Worm (Caenorhabditis elegans) whole organism, young adult: ENCODE results near the gene madd-2.

Experiments
- B0019.2 ChIP-seq: fragments of 200-800 bp; sonication (Bioruptor generic); conservative IDR thresholded peaks from 2 replicates; pipeline ENCODE4 v1.3.6; 2022; ENCODE audit warnings: missing genetic modification reagents, missing genetic modification characterization, missing compliant biosample characterization
- D2030.7 ChIP-seq: fragments of 200-800 bp; sonication (Bioruptor generic); IDR thresholded peaks from 2 replicates; pipeline ENCODE4 v1.3.6; 2022; ENCODE audit warnings: missing genetic modification reagents, missing genetic modification characterization, missing compliant biosample characterization
- F55B11.4 ChIP-seq: sonication (generic microtip); optimal IDR thresholded peaks from 2 replicates; lab custom pipeline; 2016; ENCODE audit warnings: missing compliant biosample characterization, missing genetic modification characterization, borderline replicate concordance; ENCODE audit not compliant: insufficient read depth
- Y53G8AR.9 ChIP-seq: fragments of 200-800 bp; sonication (Bioruptor generic); conservative IDR thresholded peaks from 2 replicates; pipeline ENCODE4 v1.3.6; 2022; ENCODE audit warnings: missing genetic modification reagents, missing genetic modification characterization, missing compliant biosample characterization
- aptf-2 ChIP-seq: fragments of 200-800 bp; sonication (Bioruptor generic); conservative IDR thresholded peaks from 2 replicates; pipeline ENCODE4 v1.3.6; 2022; ENCODE audit warnings: missing genetic modification reagents, missing genetic modification characterization, missing compliant biosample characterization
- athp-1 ChIP-seq: sonication (generic microtip); optimal IDR thresholded peaks from 2 replicates; lab custom pipeline; 2017; ENCODE audit warnings: mild to moderate bottlenecking, missing genetic modification characterization, missing compliant biosample characterization
- attf-3 ChIP-seq: fragments of 200-800 bp; sonication (Bioruptor generic); conservative IDR thresholded peaks from 2 replicates; pipeline ENCODE4 v1.3.6; 2022; ENCODE audit warnings: missing genetic modification reagents, missing genetic modification characterization, missing compliant biosample characterization
- attf-5 ChIP-seq: fragments of 200-800 bp; sonication (Bioruptor generic); optimal IDR thresholded peaks from 2 replicates; lab custom pipeline; 2018; ENCODE audit warnings: mild to moderate bottlenecking, missing genetic modification characterization, missing compliant biosample characterization
- bed-2 ChIP-seq: fragments of 200-800 bp; sonication (Bioruptor generic); IDR thresholded peaks from 2 replicates; pipeline ENCODE4 v1.3.6; 2022; ENCODE audit warnings: missing genetic modification reagents, missing genetic modification characterization, missing compliant biosample characterization
- cebp-1 ChIP-seq, 2 experiments: fragments of 200-800 bp in 1 of 2; sonication (Bioruptor generic) in 1 of 2; sonication (generic microtip) in 1 of 2; IDR thresholded peaks in 1 of 2; optimal IDR thresholded peaks in 1 of 2; 2 replicates each; pipeline versions ENCODE4 v1.3.6 to Lab custom; 2017 to 2022; ENCODE audit warnings: missing compliant biosample characterization in 2 of 2, missing genetic modification characterization in 2 of 2, mild to moderate bottlenecking in 1 of 2, missing genetic modification reagents in 1 of 2, moderate library complexity in 1 of 2
- ceh-100 ChIP-seq: fragments of 200-800 bp; sonication (Bioruptor generic); IDR thresholded peaks from 2 replicates; pipeline ENCODE4 v1.3.6; 2022; ENCODE audit warnings: missing genetic modification reagents, missing genetic modification characterization, missing compliant biosample characterization
- dpl-1 ChIP-seq: fragments of 150-350 bp; optimal IDR thresholded peaks from 2 replicates; lab custom pipeline; 2014; ENCODE audit warnings: missing biosample characterization, missing genetic modification reagents, missing genetic modification characterization
- efl-1 ChIP-seq: fragments of 150-350 bp; optimal IDR thresholded peaks from 2 replicates; lab custom pipeline; 2014; ENCODE audit warnings: missing biosample characterization, missing genetic modification reagents, missing genetic modification characterization
- egl-44 ChIP-seq: fragments of 200-800 bp; sonication (Bioruptor generic); IDR thresholded peaks from 2 replicates; pipeline ENCODE4 v1.3.6; 2022; ENCODE audit warnings: missing genetic modification reagents, missing genetic modification characterization, missing compliant biosample characterization
- ets-4 ChIP-seq: fragments of 200-800 bp; sonication (Bioruptor generic); optimal IDR thresholded peaks from 2 replicates; lab custom pipeline; 2018; ENCODE audit warnings: mild to moderate bottlenecking, missing genetic modification characterization, missing compliant biosample characterization
- hmg-20 ChIP-seq: fragments of 200-800 bp; sonication (Bioruptor generic); IDR thresholded peaks from 2 replicates; pipeline ENCODE4 v1.3.6; 2022; ENCODE audit warnings: missing genetic modification reagents, missing genetic modification characterization, missing compliant biosample characterization
- lin-35 ChIP-seq, 3 experiments: fragments of 150-350 bp in 2 of 3; sonication (generic microtip) in 1 of 3; optimal IDR thresholded peaks; 2 replicates each; lab custom pipeline; 2014 to 2018; ENCODE audit warnings: missing biosample characterization in 3 of 3, missing genetic modification characterization in 3 of 3, missing genetic modification reagents in 3 of 3
- lin-40 ChIP-seq: sonication (generic microtip); optimal IDR thresholded peaks from 2 replicates; lab custom pipeline; 2016; ENCODE audit warnings: missing genetic modification characterization, mild to moderate bottlenecking, missing compliant biosample characterization, missing genotype, missing genetic modification reagents
- lin-54 ChIP-seq: fragments of 200-800 bp; sonication (Bioruptor generic); optimal IDR thresholded peaks from 2 replicates; lab custom pipeline; 2018; ENCODE audit warnings: mild to moderate bottlenecking, missing genetic modification characterization, missing compliant biosample characterization
- lir-1 ChIP-seq: fragments of 200-800 bp; sonication (Bioruptor generic); conservative IDR thresholded peaks from 2 replicates; pipeline ENCODE4 v1.3.6; 2022; ENCODE audit warnings: missing genetic modification reagents, missing genetic modification characterization, missing compliant biosample characterization
- lsl-1 ChIP-seq: fragments of 200-800 bp; sonication (Bioruptor generic); optimal IDR thresholded peaks from 2 replicates; lab custom pipeline; 2018; ENCODE audit warnings: mild to moderate bottlenecking, missing genetic modification characterization, moderate library complexity, missing compliant biosample characterization
- madf-10 ChIP-seq: sonication (generic microtip); optimal IDR thresholded peaks from 2 replicates; lab custom pipeline; 2016; ENCODE audit warnings: mild to moderate bottlenecking, missing genetic modification characterization, missing compliant biosample characterization
- madf-6 ChIP-seq: fragments of 200-800 bp; sonication (Bioruptor generic); IDR thresholded peaks from 2 replicates; pipeline ENCODE4 v1.3.6; 2022; ENCODE audit warnings: missing genetic modification reagents, missing genetic modification characterization, missing compliant biosample characterization
- mcd-1 ChIP-seq: fragments of 200-800 bp; sonication (Bioruptor generic); IDR thresholded peaks from 2 replicates; pipeline ENCODE4 v1.3.6; 2022; ENCODE audit warnings: missing genetic modification reagents, missing genetic modification characterization, missing compliant biosample characterization
- nhr-80 ChIP-seq: sonication (generic microtip); optimal IDR thresholded peaks from 2 replicates; lab custom pipeline; 2016; ENCODE audit warnings: missing genetic modification characterization, missing compliant biosample characterization
- pbrm-1 ChIP-seq: fragments of 200-800 bp; sonication (Bioruptor generic); IDR thresholded peaks from 2 replicates; pipeline ENCODE4 v1.3.6; 2022; ENCODE audit warnings: missing genetic modification reagents, missing genetic modification characterization, missing compliant biosample characterization
- snpc-3.4 ChIP-seq: sonication (generic microtip); optimal IDR thresholded peaks from 2 replicates; lab custom pipeline; 2017; ENCODE audit warnings: missing genetic modification characterization, mild to moderate bottlenecking, missing compliant biosample characterization, antibody characterized with exemption, moderate library complexity, missing genotype, missing genetic modification reagents
- snpc-4 ChIP-seq, 5 experiments: fragments of 150-350 bp in 1 of 5; sonication (generic microtip) in 4 of 5; optimal IDR thresholded peaks; 2 replicates each; lab custom pipeline; 2014 to 2018; ENCODE audit warnings: missing genetic modification characterization in 5 of 5, missing biosample characterization in 3 of 5, antibody characterized with exemption in 2 of 5, mild to moderate bottlenecking in 2 of 5, missing compliant biosample characterization in 2 of 5, missing genotype in 2 of 5, moderate library complexity in 2 of 5, missing genetic modification reagents in 1 of 5
- tbp1 ChIP-seq: fragments of 200-800 bp; sonication (Bioruptor generic); optimal IDR thresholded peaks from 2 replicates; lab custom pipeline; 2018; ENCODE audit warnings: mild to moderate bottlenecking, missing genetic modification characterization, missing compliant biosample characterization
- tbx-9 ChIP-seq: sonication (generic microtip); optimal IDR thresholded peaks from 2 replicates; lab custom pipeline; 2016; ENCODE audit warnings: borderline replicate concordance, missing genetic modification characterization, inconsistent platforms, missing compliant biosample characterization
- zfh-2 ChIP-seq: fragments of 200-800 bp; sonication (Bioruptor generic); conservative IDR thresholded peaks from 2 replicates; pipeline ENCODE4 v1.3.6; 2022; ENCODE audit warnings: missing genetic modification reagents, missing genetic modification characterization, missing compliant biosample characterization
- ztf-18 ChIP-seq: sonication (generic microtip); optimal IDR thresholded peaks from 2 replicates; lab custom pipeline; 2016; ENCODE audit warnings: missing genotype, mild to moderate bottlenecking, missing genetic modification characterization, missing compliant biosample characterization
- ztf-6 ChIP-seq: fragments of 200-800 bp; sonication (Bioruptor generic); IDR thresholded peaks from 2 replicates; pipeline ENCODE4 v1.3.6; 2022; ENCODE audit warnings: missing genetic modification reagents, missing genetic modification characterization, missing compliant biosample characterization

madd-2 gene

ce11 chrV:1197064-1197724 is 38.1 kb downstream of the madd-2 start (continued):
- TF ChIP-seq ztf-18 (peak; percentile 35), mcd-1 (peak; percentile 94), dpl-1 (peak; percentile 51), lin-54 (GFP tag; lab: Kevin White, UChicago) (peak; percentile 77), ztf-6 (peak; percentile 62; the same call in 1 of the 2 replicates), lin-35 (GFP tag; optimal IDR thresholded peaks at IDR 0.05; lab: Kevin White, UChicago) (peak in 2 of 3 experiments; percentile 12 to 81), tbp1 (GFP tag; lab: Kevin White, UChicago) (peak; percentile 21), B0019.2 (GFP tag; lab: Robert Waterston, UW) (peak; percentile 71; the same call in 1 of the 2 replicates), ceh-100 (GFP tag; lab: Robert Waterston, UW) (peak; percentile 98), zfh-2 (peak; percentile 48; the same call in 1 of the 2 replicates), lir-1 (0 out of 2 replicates have a peak, but pooled peaks have one; percentile 42), pbrm-1 (peak; percentile 76), madf-10 (tag; lab: Kevin White, UChicago) (peak; percentile 4), hmg-20 (GFP tag; lab: Robert Waterston, UW) (peak; percentile 39; the same call in 1 of the 2 replicates), aptf-2 (0 out of 2 replicates have a peak, but pooled peaks have one; percentile 10), D2030.7 (GFP tag; lab: Robert Waterston, UW) (peak; percentile 91)

- peak; percentile 4 for TF ChIP-seq athp-1 (tag; lab: Kevin White, UChicago)
- peak; percentile 91 for TF ChIP-seq attf-5
- peak; percentile 94 for TF ChIP-seq attf-3 (GFP tag; lab: Robert Waterston, UW)
- no peak for TF ChIP-seq bed-2
- TF ChIP-seq egl-44 = no peak
- no peak for TF ChIP-seq cebp-1 (GFP tag; IDR thresholded peaks at IDR 0.05; lab: Robert Waterston, UW)
- peak; percentile 19 for TF ChIP-seq cebp-1 (tag; optimal IDR thresholded peaks at IDR 0.05; lab: Kevin White, UChicago)
- TF ChIP-seq lsl-1 (GFP tag; lab: Kevin White, UChicago) = peak; percentile 3
- TF ChIP-seq mcd-1 = peak; percentile 57
- no peak for TF ChIP-seq B0019.2 (GFP tag; lab: Robert Waterston, UW)
- TF ChIP-seq F55B11.4 = no peak
- peak; percentile 11 for TF ChIP-seq efl-1 (GFP tag; lab: Kevin White, UChicago)
- peak; percentile 34; the same call in 1 of the 2 replicates for TF ChIP-seq madf-6 (GFP tag; lab: Robert Waterston, UW)
- peak; percentile 59 for TF ChIP-seq lin-40 (tag; lab: Kevin White, UChicago)
- peak in 1 of 3 experiments; percentile 83 for TF ChIP-seq lin-35 (GFP tag; optimal IDR thresholded peaks at IDR 0.05; lab: Kevin White, UChicago)
- TF ChIP-seq ceh-100 (GFP tag; lab: Robert Waterston, UW) = peak; percentile 74
- peak; percentile 40 for TF ChIP-seq dpl-1
- no peak for TF ChIP-seq snpc-4 (GFP tag; optimal IDR thresholded peaks at IDR 0.05; lab: Kevin White, UChicago)
- TF ChIP-seq snpc-4 (tag; optimal IDR thresholded peaks at IDR 0.05; lab: Kevin White, UChicago) = peak in 1 of 4 experiments; percentile 64
- TF ChIP-seq snpc-3.4 (tag; lab: Kevin White, UChicago) = peak; percentile 12
- TF ChIP-seq lin-54 (GFP tag; lab: Kevin White, UChicago) = peak; percentile 38
Measured at ce11 chrV:1195995-1196394, 39.3 kb downstream of the madd-2 start, which contains the start of the genes wrb-1 and Y50D4A.4. Gene wrb-1 (plus strand): TSS chrV:1196072. Gene Y50D4A.4 (minus strand): TSS chrV:1196127.

- TF ChIP-seq Y53G8AR.9 (GFP tag; lab: Robert Waterston, UW) = 0 out of 2 replicates have a peak, but pooled peaks have one; percentile 32
- TF ChIP-seq ets-4 (GFP tag; lab: Kevin White, UChicago) = peak; percentile 28
- TF ChIP-seq nhr-80 = peak; percentile 14
- no peak for TF ChIP-seq tbx-9 (tag; lab: Kevin White, UChicago)
Measured at ce11 chrV:1179279-1179678, 56.0 kb downstream of the madd-2 start, which contains the start of gene F25A2.1. Gene F25A2.1 (plus strand): TSS chrV:1179579.
